Fruit fly (Drosophila melanogaster) S2 (cell line): Measurements from ENCODE around the gene Gem4b.

ENCODE experiments used
- CG8478 ChIP-seq: fragments of >200 bp; optimal IDR thresholded peaks from 2 replicates; lab custom pipeline; 2018
- CTCF ChIP-seq, 2 experiments: fragments of >200 bp; optimal IDR thresholded peaks; 2 replicates each; lab custom pipeline; 2018

DNA sequence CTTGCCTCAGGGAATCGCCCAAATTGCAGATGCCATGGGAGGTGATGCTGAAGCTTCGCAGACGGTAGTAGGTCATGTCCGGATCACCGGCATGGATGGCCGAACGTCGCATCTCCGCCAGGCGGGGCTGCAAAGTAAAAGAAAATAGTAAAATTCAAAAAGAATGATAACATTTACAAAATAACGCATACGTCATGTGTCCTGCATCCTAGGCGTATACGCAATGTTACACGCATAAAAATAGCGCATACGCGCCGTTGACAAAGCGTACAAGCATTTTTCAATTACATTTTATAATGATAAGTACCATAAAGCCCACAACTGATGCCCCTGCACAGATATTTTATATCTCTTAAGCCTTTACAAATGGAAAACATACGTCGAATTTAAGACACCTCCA, 38.7 kb upstream of the Gem4b start:
- TF ChIP-seq CTCF (optimal IDR thresholded peaks at IDR 0.05; lab: Kevin White, UChicago), result no peak
- no peak for TF ChIP-seq CG8478 (lab: Kevin White, UChicago)
